Worm (Caenorhabditis elegans): ENCODE results near the gene thn-5.
"Not testable (repeated sequence)": the region's sequence is repeated elsewhere in the genome, so short reads cannot be mapped to it uniquely, and the experiment has no call there.

thn-5 gene

DNA sequence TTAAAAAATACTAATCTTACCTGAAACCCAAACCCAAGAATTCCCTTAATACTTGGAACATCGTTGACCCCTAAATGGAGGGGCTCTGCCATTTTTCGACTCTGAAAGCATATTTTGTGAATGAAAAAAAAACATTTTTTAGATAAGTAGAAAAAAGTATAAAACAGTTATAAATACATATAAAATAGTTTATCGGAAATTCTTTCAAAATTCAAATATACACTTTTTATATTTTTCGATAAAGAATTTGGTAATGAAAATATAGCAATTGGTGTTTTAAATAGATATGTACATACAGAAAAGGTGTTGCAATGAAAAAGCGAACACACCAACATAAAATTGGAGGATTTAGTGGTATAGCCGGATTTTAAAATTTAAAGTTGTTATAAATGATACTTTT, 15.5 kb upstream of the thn-5 start, which contains the start of gene Y59E9AL.4:
Y59E9AL.4 (minus strand) TSS at position 101 of the 400 bp plus-strand sequence.
- TF ChIP-seq nhr-25 (tag; optimal IDR thresholded peaks at IDR 0.05) (no peak), elt-3 (tag; optimal IDR thresholded peaks at IDR 0.05) (no peak), unc-62 (GFP tag; optimal IDR thresholded peaks at IDR 0.05) (no peak), ceh-16 (tag; optimal IDR thresholded peaks at IDR 0.05) (no peak), ceh-28 (tag; optimal IDR thresholded peaks at IDR 0.05) (no peak), tbx-2 (tag; optimal IDR thresholded peaks at IDR 0.05) (no peak), zag-1 (tag; optimal IDR thresholded peaks at IDR 0.05) (no peak), nhr-43 (tag; optimal IDR thresholded peaks at IDR 0.05; ENCODE audit: poor library complexity, severe bottlenecking) (no peak), ceh-9 (tag; optimal IDR thresholded peaks at IDR 0.05) (no peak), nhr-76 (tag; optimal IDR thresholded peaks at IDR 0.05) (no peak), fos-1 (tag; optimal IDR thresholded peaks at IDR 0.05) (no peak), lin-39 (tag; optimal IDR thresholded peaks at IDR 0.05) (no peak), elt-2 (tag; optimal IDR thresholded peaks at IDR 0.05) (no peak), ztf-4 (tag; optimal IDR thresholded peaks at IDR 0.05) (no peak)

DNA sequence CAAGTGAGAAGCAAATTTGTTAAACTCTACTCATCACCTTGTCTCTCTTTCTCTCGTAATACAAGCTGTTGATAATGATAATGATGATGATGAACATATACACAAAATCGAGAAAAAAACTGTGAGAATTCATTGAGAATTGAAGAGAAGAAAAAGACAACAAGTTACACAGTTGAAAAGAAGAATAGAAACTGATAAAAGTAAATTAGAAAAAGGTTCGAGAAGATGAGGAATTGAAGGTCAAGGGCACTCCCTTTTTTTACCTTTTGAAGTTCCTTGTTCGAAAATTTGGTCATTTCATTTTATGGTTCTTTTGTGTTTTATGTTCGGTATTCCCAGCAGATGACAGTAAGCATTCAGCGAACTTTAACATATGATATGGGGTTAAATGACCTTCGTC, 14.3 kb upstream of the thn-5 start:
- no peak for TF ChIP-seq eor-1 (tag; optimal IDR thresholded peaks at IDR 0.05)
- TF ChIP-seq ZK546.5 (tag; optimal IDR thresholded peaks at IDR 0.05): no peak
- TF ChIP-seq nhr-237 (tag; optimal IDR thresholded peaks at IDR 0.05): no peak
- TF ChIP-seq nhr-23 (tag; optimal IDR thresholded peaks at IDR 0.05): peak; percentile 82
- no peak for TF ChIP-seq egl-27 (tag; optimal IDR thresholded peaks at IDR 0.05)
- TF ChIP-seq nhr-25 (tag; optimal IDR thresholded peaks at IDR 0.05): peak; percentile 66
- no peak for TF ChIP-seq elt-3 (tag; optimal IDR thresholded peaks at IDR 0.05)
- TF ChIP-seq nhr-11 (tag; optimal IDR thresholded peaks at IDR 0.05): no peak

DNA sequence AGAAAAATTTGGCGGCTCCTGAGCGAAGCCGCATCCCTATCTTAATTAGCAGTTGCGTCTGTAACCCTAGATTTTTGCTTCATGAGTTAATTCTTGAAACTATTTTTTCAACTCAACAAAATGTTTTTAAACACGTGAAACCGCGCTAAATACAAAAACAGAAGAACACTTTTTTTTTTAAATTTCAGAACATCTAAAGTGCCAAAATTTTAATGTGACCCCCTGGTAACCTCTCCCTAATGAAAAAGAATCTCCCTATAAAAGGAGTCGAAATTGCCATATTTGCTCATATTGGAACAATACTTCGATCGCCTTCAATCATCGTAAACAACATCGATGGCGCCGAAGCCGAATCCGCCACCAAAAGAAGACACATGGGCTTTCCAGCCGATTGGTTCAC, 12.1 kb upstream of the thn-5 start, which contains the start of gene nsph-4.2:
nsph-4.2 (plus strand) TSS at position 301 of the 400 bp plus-strand sequence.
- not testable (repeated sequence) for TF ChIP-seq nhr-76, ztf-4, unc-39 (tag; optimal IDR thresholded peaks at IDR 0.05)

DNA sequence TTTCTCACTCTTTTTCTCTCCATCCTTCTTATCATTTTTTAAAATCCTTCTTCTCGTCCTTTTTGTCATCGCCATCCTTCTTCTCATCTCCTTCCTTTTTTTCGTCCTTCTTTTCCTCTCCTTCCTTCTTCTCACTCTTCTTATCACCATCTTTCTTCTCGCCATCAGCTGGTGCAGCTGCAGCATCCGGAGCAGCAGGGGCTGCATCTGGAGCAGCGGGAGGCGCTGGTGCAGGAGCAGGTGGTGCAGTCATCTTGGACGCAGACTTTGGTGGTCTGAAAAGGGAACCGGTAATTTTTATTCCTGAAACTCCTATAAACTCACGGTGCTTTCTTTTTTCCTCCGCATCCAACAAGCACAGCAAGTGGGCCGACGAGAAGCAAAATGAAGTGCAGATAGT, 8.9 kb upstream of the thn-5 start:
- no peak for TF ChIP-seq jun-1 (tag; optimal IDR thresholded peaks at IDR 0.05)
- no peak for TF ChIP-seq nhr-23 (tag; optimal IDR thresholded peaks at IDR 0.05)
- TF ChIP-seq elt-2 (tag; optimal IDR thresholded peaks at IDR 0.05): no peak
- no peak for TF ChIP-seq lsy-12 (tag; optimal IDR thresholded peaks at IDR 0.05)
- no peak for TF ChIP-seq tbx-2 (tag; optimal IDR thresholded peaks at IDR 0.05)
- no peak for TF ChIP-seq nhr-43 (tag; optimal IDR thresholded peaks at IDR 0.05; ENCODE audit: poor library complexity, severe bottlenecking)
- TF ChIP-seq pha-4 (tag; optimal IDR thresholded peaks at IDR 0.05): no peak
- no peak for TF ChIP-seq mdl-1 (tag; optimal IDR thresholded peaks at IDR 0.05)
- no peak for TF ChIP-seq aly-2 (tag; optimal IDR thresholded peaks at IDR 0.05)
- TF ChIP-seq zag-1 (tag; optimal IDR thresholded peaks at IDR 0.05): no peak
- no peak for TF ChIP-seq ama-1 (optimal IDR thresholded peaks at IDR 0.05)
- no peak for TF ChIP-seq egl-5 (tag; optimal IDR thresholded peaks at IDR 0.05)
- TF ChIP-seq snpc-4 (tag; optimal IDR thresholded peaks at IDR 0.05): no peak
- no peak for TF ChIP-seq sea-2 (GFP tag; optimal IDR thresholded peaks at IDR 0.05)

DNA sequence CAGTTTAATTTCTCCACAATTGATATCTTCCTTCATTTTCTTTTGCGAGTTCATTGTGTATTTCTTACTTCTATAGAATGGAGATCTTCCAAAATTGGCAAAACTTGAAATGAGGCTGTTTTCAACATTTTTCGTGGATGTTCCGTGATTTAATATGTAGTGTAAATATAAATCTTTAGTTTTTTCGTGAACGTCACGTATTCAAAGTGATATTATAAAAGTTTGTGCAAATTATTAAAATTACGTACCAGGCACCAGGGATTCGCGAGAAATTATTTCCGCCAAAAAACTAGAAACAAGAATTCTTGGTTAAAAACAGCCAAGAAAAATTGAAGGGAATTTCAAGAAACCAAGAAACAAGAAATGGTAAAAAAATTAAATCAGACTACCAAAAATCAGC, 6.4 kb upstream of the thn-5 start, which contains the start of gene Y59E9AL.8:
Y59E9AL.8 (minus strand) TSS at position 101 of the 400 bp plus-strand sequence.
- TF ChIP-seq nhr-25 (tag; optimal IDR thresholded peaks at IDR 0.05) (no peak), nhr-67 (tag; optimal IDR thresholded peaks at IDR 0.05) (no peak), nhr-11 (tag; optimal IDR thresholded peaks at IDR 0.05) (no peak), mml-1 (tag; optimal IDR thresholded peaks at IDR 0.05) (no peak), ceh-82 (tag; optimal IDR thresholded peaks at IDR 0.05) (no peak), nhr-237 (tag; optimal IDR thresholded peaks at IDR 0.05) (no peak), egl-27 (tag; optimal IDR thresholded peaks at IDR 0.05) (no peak), pqm-1 (tag; optimal IDR thresholded peaks at IDR 0.05) (no peak), ZK546.5 (tag; optimal IDR thresholded peaks at IDR 0.05) (no peak), fos-1 (tag; optimal IDR thresholded peaks at IDR 0.05) (no peak), aly-2 (tag; optimal IDR thresholded peaks at IDR 0.05) (no peak), elt-2 (tag; optimal IDR thresholded peaks at IDR 0.05) (no peak), zag-1 (tag; optimal IDR thresholded peaks at IDR 0.05) (no peak), ztf-11 (tag; optimal IDR thresholded peaks at IDR 0.05) (no peak), sea-2 (GFP tag; optimal IDR thresholded peaks at IDR 0.05) (no peak), eor-1 (tag; optimal IDR thresholded peaks at IDR 0.05) (no peak), ceh-16 (tag; optimal IDR thresholded peaks at IDR 0.05) (no peak), hmg-11 (tag; optimal IDR thresholded peaks at IDR 0.05) (no peak)
